Worm (Caenorhabditis elegans) whole organism, L2 larva: ENCODE data around the gene dnj-10.

Source experiments
- R02D3.7 ChIP-seq: fragments of 150-350 bp; optimal IDR thresholded peaks from 2 replicates; lab custom pipeline; 2014; ENCODE audit warnings: missing biosample characterization, missing genetic modification characterization
- aly-2 ChIP-seq: fragments of 150-350 bp; optimal IDR thresholded peaks from 2 replicates; lab custom pipeline; 2014; ENCODE audit warnings: missing biosample characterization, missing genetic modification characterization
- ama-1 ChIP-seq: fragments of 150-350 bp; optimal IDR thresholded peaks from 2 replicates; lab custom pipeline; 2018; ENCODE audit warnings: inconsistent platforms
- egl-27 ChIP-seq: sonication (generic microtip); optimal IDR thresholded peaks from 3 replicates; lab custom pipeline; 2017; ENCODE audit warnings: missing biosample characterization, missing genetic modification reagents, missing genetic modification characterization
- elt-3 ChIP-seq: sonication (generic microtip); optimal IDR thresholded peaks from 2 replicates; lab custom pipeline; 2017; ENCODE audit warnings: missing biosample characterization, missing genetic modification characterization
- fos-1 ChIP-seq: fragments of 150-350 bp; optimal IDR thresholded peaks from 2 replicates; lab custom pipeline; 2014; ENCODE audit warnings: missing biosample characterization, missing genetic modification characterization
- mdl-1 ChIP-seq, 2 experiments: fragments of 150-350 bp in 1 of 2; sonication (generic microtip) in 1 of 2; optimal IDR thresholded peaks; 2 replicates each; lab custom pipeline; 2017; ENCODE audit warnings: missing biosample characterization in 2 of 2, missing genetic modification characterization in 2 of 2
- nhr-12 ChIP-seq: fragments of 150-350 bp; optimal IDR thresholded peaks from 2 replicates; lab custom pipeline; 2014; ENCODE audit warnings: missing biosample characterization, missing genetic modification characterization
- sem-4 ChIP-seq: fragments of 150-350 bp; optimal IDR thresholded peaks from 2 replicates; lab custom pipeline; 2014; ENCODE audit warnings: missing biosample characterization, missing genetic modification reagents, missing genetic modification characterization
- snpc-4 ChIP-seq: fragments of 150-350 bp; optimal IDR thresholded peaks from 2 replicates; lab custom pipeline; 2014; ENCODE audit warnings: missing biosample characterization, missing genetic modification characterization
- unc-39 ChIP-seq: fragments of 150-350 bp; optimal IDR thresholded peaks from 2 replicates; lab custom pipeline; 2014; ENCODE audit warnings: missing biosample characterization, missing genetic modification characterization
- unc-62 ChIP-seq: fragments of 150-350 bp; optimal IDR thresholded peaks from 2 replicates; lab custom pipeline; 2014; ENCODE audit warnings: missing biosample characterization, missing genetic modification reagents, missing genetic modification characterization
- ztf-11 ChIP-seq: sonication (generic microtip); optimal IDR thresholded peaks from 2 replicates; lab custom pipeline; 2017; ENCODE audit warnings: missing biosample characterization, missing genetic modification characterization
- ztf-4 ChIP-seq: fragments of 150-350 bp; optimal IDR thresholded peaks from 2 replicates; lab custom pipeline; 2014; ENCODE audit warnings: missing biosample characterization, missing genetic modification characterization

ce11 chrIII:8667382-8667781 is 36.4 kb downstream of the dnj-10 start, which contains the start of gene dpy-19:
- TF ChIP-seq unc-62 (GFP tag; lab: Kevin White, UChicago) (no peak), ama-1 (lab: Kevin White, UChicago) (no peak), ztf-11 (tag; lab: Kevin White, UChicago) (no peak), sem-4 (tag; lab: Kevin White, UChicago) (no peak), R02D3.7 (tag; lab: Kevin White, UChicago) (no peak), aly-2 (tag; lab: Kevin White, UChicago) (no peak), nhr-12 (tag; lab: Kevin White, UChicago) (no peak), mdl-1 (tag; optimal IDR thresholded peaks at IDR 0.05; lab: Kevin White, UChicago) (no peak), ztf-4 (tag; lab: Kevin White, UChicago) (no peak), snpc-4 (no peak), elt-3 (tag; lab: Kevin White, UChicago) (no peak), unc-39 (no peak), fos-1 (tag; lab: Kevin White, UChicago) (no peak), egl-27 (tag; lab: Kevin White, UChicago) (no peak)
